Worm (Caenorhabditis elegans): Measurements from ENCODE around the gene F54D5.9.

DNA sequence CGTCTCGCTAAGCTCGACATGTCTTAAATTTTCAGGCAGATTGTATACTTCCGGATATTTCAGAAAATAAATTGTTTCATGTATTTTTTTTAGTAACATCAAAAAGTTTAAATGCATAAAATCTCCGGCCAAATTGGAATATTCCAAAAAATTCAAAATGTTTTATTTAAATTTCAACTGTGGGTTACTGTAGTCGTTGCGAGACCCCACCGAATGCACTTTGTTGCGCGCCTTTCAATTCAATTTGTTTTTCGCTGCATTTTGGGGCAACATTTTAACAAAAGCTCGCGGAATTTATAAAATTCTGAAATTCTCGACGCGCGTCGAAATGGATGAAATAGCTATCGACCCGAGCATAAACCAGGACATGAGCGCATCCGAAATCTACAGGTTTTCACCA, 28.3 kb upstream of the F54D5.9 start, which contains the start of gene F54D5.2:
- TF ChIP-seq skn-1 (tag; optimal IDR thresholded peaks at IDR 0.05): no peak
- TF ChIP-seq mdl-1 (tag; optimal IDR thresholded peaks at IDR 0.05): no peak

Data from whole organism, L4 larva.